Worm (Caenorhabditis elegans) whole organism, late embryonic: ENCODE measurements around the gene ZK285.2.

ENCODE experiments used
- ahr-1 ChIP-seq: sonication (generic microtip); optimal IDR thresholded peaks from 2 replicates; lab custom pipeline; 2016; ENCODE audit warnings: missing genetic modification characterization, missing compliant biosample characterization
- ceh-48 ChIP-seq: sonication (generic microtip); optimal IDR thresholded peaks from 2 replicates; lab custom pipeline; 2016; ENCODE audit warnings: missing genetic modification characterization, inconsistent platforms, missing compliant biosample characterization
- dve-1 ChIP-seq: sonication (generic microtip); optimal IDR thresholded peaks from 2 replicates; lab custom pipeline; 2017; ENCODE audit warnings: antibody characterized with exemption, mild to moderate bottlenecking, missing genetic modification characterization, missing compliant biosample characterization
- elt-2 ChIP-seq: sonication (generic microtip); optimal IDR thresholded peaks from 2 replicates; lab custom pipeline; 2016; ENCODE audit warnings: missing genetic modification reagents, missing genetic modification characterization, missing compliant biosample characterization
- fax-1 ChIP-seq: sonication (generic microtip); optimal IDR thresholded peaks from 2 replicates; lab custom pipeline; 2016; ENCODE audit warnings: missing genotype, missing genetic modification characterization, missing compliant biosample characterization
- hlh-6 ChIP-seq: sonication (generic microtip); optimal IDR thresholded peaks from 2 replicates; lab custom pipeline; 2016; ENCODE audit warnings: missing genotype, missing genetic modification characterization, missing compliant biosample characterization
- nhr-11 ChIP-seq: fragments of 150-350 bp; optimal IDR thresholded peaks from 2 replicates; lab custom pipeline; 2014; ENCODE audit warnings: missing biosample characterization, missing genetic modification characterization
- pqm-1 ChIP-seq: sonication (generic microtip); optimal IDR thresholded peaks from 2 replicates; lab custom pipeline; 2016; ENCODE audit warnings: missing genetic modification characterization, missing compliant biosample characterization
- sox-4 ChIP-seq: sonication (generic microtip); optimal IDR thresholded peaks from 2 replicates; lab custom pipeline; 2017; ENCODE audit warnings: mild to moderate bottlenecking, missing genetic modification characterization, inconsistent platforms, missing compliant biosample characterization
- tbx-7 ChIP-seq: sonication (generic microtip); optimal IDR thresholded peaks from 2 replicates; lab custom pipeline; 2016; ENCODE audit warnings: missing genotype, missing genetic modification characterization, missing compliant biosample characterization
- unc-55 ChIP-seq: sonication (generic microtip); optimal IDR thresholded peaks from 2 replicates; lab custom pipeline; 2017; ENCODE audit warnings: missing biosample characterization, missing genetic modification reagents, missing genetic modification characterization
- unc-86 ChIP-seq: sonication (generic microtip); optimal IDR thresholded peaks from 2 replicates; lab custom pipeline; 2016; ENCODE audit warnings: missing genetic modification characterization, missing compliant biosample characterization
- ztf-16 ChIP-seq: sonication (generic microtip); optimal IDR thresholded peaks from 2 replicates; lab custom pipeline; 2017; ENCODE audit warnings: missing genetic modification characterization, missing compliant biosample characterization

ce11 chrV:16031571-16031970, 15.1 kb upstream of the ZK285.2 start, which contains the start of gene T10C6.7:
- TF ChIP-seq ahr-1 (tag; lab: Kevin White, UChicago): no peak
- TF ChIP-seq tbx-7 (tag; lab: Kevin White, UChicago): no peak
- TF ChIP-seq elt-2 (tag; lab: Kevin White, UChicago): no peak
- TF ChIP-seq nhr-11: no peak
- TF ChIP-seq fax-1: no peak
- no peak for TF ChIP-seq pqm-1 (tag; lab: Kevin White, UChicago)
- no peak for TF ChIP-seq unc-86 (tag; lab: Kevin White, UChicago)
- TF ChIP-seq ztf-16 (tag; lab: Kevin White, UChicago): no peak
- no peak for TF ChIP-seq dve-1
- TF ChIP-seq ceh-48: no peak
- no peak for TF ChIP-seq unc-55 (GFP tag; lab: Kevin White, UChicago)
- TF ChIP-seq hlh-6: no peak
- no peak for TF ChIP-seq sox-4 (tag; lab: Kevin White, UChicago)
